Worm (Caenorhabditis elegans): Measurements from ENCODE around the gene Y39F10A.6.

DNA sequence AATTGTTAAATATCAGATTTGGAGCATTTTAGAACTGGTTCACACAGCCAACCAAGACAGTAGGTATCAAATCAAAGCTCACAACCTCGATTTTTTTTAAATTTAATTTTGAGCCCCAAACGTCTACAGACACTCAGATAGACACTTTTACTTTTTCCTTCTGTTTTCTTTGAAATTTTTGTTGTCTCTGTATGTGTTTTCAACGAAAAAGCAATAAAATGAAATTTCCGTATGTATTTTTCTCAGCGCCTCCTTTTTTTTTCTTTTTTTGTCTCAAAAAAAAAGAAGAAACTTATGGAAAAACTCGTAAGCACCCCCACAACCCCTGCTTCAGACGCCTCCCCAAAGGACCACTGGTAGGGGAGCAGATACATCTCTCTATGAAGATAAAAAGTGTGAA, 9.6 kb downstream of the Y39F10A.6 start:
- TF ChIP-seq nhr-25 (tag; optimal IDR thresholded peaks at IDR 0.05; ENCODE audit: borderline replicate concordance, insufficient read depth), result no peak
- no peak for TF ChIP-seq nhr-11 (tag; optimal IDR thresholded peaks at IDR 0.05)
- TF ChIP-seq ces-1 (GFP tag; optimal IDR thresholded peaks at IDR 0.05), result no peak
- TF ChIP-seq nhr-76 (tag; optimal IDR thresholded peaks at IDR 0.05), result no peak
- TF ChIP-seq ctbp-1 (GFP tag; IDR thresholded peaks at IDR 0.05), result no peak
- TF ChIP-seq skn-1 (tag; optimal IDR thresholded peaks at IDR 0.05), result no peak
- TF ChIP-seq cey-2 (tag; optimal IDR thresholded peaks at IDR 0.05; ENCODE audit: borderline replicate concordance, insufficient read depth), result no peak
- no peak for TF ChIP-seq ama-1 (optimal IDR thresholded peaks at IDR 0.05)
- TF ChIP-seq mdl-1 (tag; optimal IDR thresholded peaks at IDR 0.05), result no peak
- no peak for TF ChIP-seq zip-11 (GFP tag; IDR thresholded peaks at IDR 0.05)

Data from whole organism, L4 larva.